Fruit fly (Drosophila melanogaster) whole organism, prepupa: ENCODE results near the gene CG8117.

Experiments used
- Blimp-1 ChIP-seq: fragments of 200-800 bp; sonication (Bioruptor generic); optimal IDR thresholded peaks from 3 replicates; lab custom pipeline; 2017; ENCODE audit warnings: missing biosample characterization, missing genetic modification characterization, mild to moderate bottlenecking, moderate library complexity, missing genetic modification reagents
- CG11762 ChIP-seq: fragments of 200-800 bp; sonication (Bioruptor generic); optimal IDR thresholded peaks from 3 replicates; lab custom pipeline; 2016; ENCODE audit warnings: missing biosample characterization, missing genetic modification characterization; ENCODE audit not compliant: insufficient read depth
- CG15336 ChIP-seq: fragments of 200-800 bp; sonication (Bioruptor generic); IDR thresholded peaks from 2 replicates; pipeline ENCODE4 v1.3.6; 2022; ENCODE audit warnings: missing biosample characterization, missing genetic modification characterization
- CG1621 ChIP-seq: fragments of 200-800 bp; sonication (Bioruptor generic); optimal IDR thresholded peaks from 3 replicates; lab custom pipeline; 2018; ENCODE audit warnings: missing biosample characterization, mild to moderate bottlenecking, missing genetic modification characterization
- CG16779 ChIP-seq: fragments of 200-800 bp; sonication (Bioruptor generic); optimal IDR thresholded peaks from 3 replicates; lab custom pipeline; 2017; ENCODE audit warnings: missing biosample characterization, mild to moderate bottlenecking, missing genetic modification characterization
- CG3032 ChIP-seq: fragments of 200-800 bp; optimal IDR thresholded peaks from 2 replicates; lab custom pipeline; 2019; ENCODE audit warnings: missing biosample characterization, mild to moderate bottlenecking, missing genetic modification characterization, moderate library complexity
- CG31627 ChIP-seq: fragments of 200-800 bp; sonication (Bioruptor generic); optimal IDR thresholded peaks from 3 replicates; lab custom pipeline; 2016; ENCODE audit warnings: missing biosample characterization, missing genetic modification characterization
- CG32006 ChIP-seq: fragments of 200-800 bp; sonication (Bioruptor generic); optimal IDR thresholded peaks from 3 replicates; lab custom pipeline; 2017; ENCODE audit warnings: missing biosample characterization, mild to moderate bottlenecking, missing genetic modification characterization
- CG34406 ChIP-seq: fragments of 200-800 bp; sonication (Bioruptor generic); optimal IDR thresholded peaks from 3 replicates; lab custom pipeline; 2016; ENCODE audit warnings: missing biosample characterization, missing genetic modification characterization
- CG3919 ChIP-seq: fragments of 200-800 bp; sonication (Bioruptor generic); optimal IDR thresholded peaks from 3 replicates; lab custom pipeline; 2016; ENCODE audit warnings: missing biosample characterization, missing genetic modification characterization
- CG6163 ChIP-seq: fragments of 200-800 bp; sonication (Bioruptor generic); IDR thresholded peaks from 3 replicates; pipeline ENCODE4 v1.3.6; 2022; ENCODE audit warnings: missing biosample characterization, missing genetic modification characterization
- CG6276 ChIP-seq: fragments of 200-800 bp; sonication (Bioruptor generic); optimal IDR thresholded peaks from 2 replicates; lab custom pipeline; 2017; ENCODE audit warnings: missing biosample characterization, mild to moderate bottlenecking, missing genetic modification characterization
- CG6792 ChIP-seq: fragments of 200-800 bp; sonication (Bioruptor generic); optimal IDR thresholded peaks from 3 replicates; lab custom pipeline; 2016; ENCODE audit warnings: missing biosample characterization, missing genetic modification characterization
- CG6808 ChIP-seq: fragments of 200-800 bp; sonication (Bioruptor generic); optimal IDR thresholded peaks from 3 replicates; lab custom pipeline; 2017; ENCODE audit warnings: missing biosample characterization, missing genetic modification characterization, mild to moderate bottlenecking, moderate library complexity, missing genetic modification reagents
- CG6854 ChIP-seq: fragments of 200-800 bp; sonication (Bioruptor generic); optimal IDR thresholded peaks from 2 replicates; lab custom pipeline; 2017; ENCODE audit warnings: missing biosample characterization, mild to moderate bottlenecking, missing genetic modification characterization
- CG7368 ChIP-seq: fragments of 200-800 bp; sonication (Bioruptor generic); optimal IDR thresholded peaks from 3 replicates; lab custom pipeline; 2016; ENCODE audit warnings: missing biosample characterization, missing genetic modification characterization
- CG8119 ChIP-seq: fragments of 200-800 bp; sonication (Bioruptor generic); IDR thresholded peaks from 3 replicates; pipeline ENCODE4 v1.3.6; 2022; ENCODE audit warnings: missing biosample characterization, missing genetic modification characterization
- CG8319 ChIP-seq: fragments of 200-800 bp; sonication (Bioruptor generic); optimal IDR thresholded peaks from 3 replicates; lab custom pipeline; 2016; ENCODE audit warnings: missing biosample characterization, missing genetic modification characterization
- Eip78C ChIP-seq: fragments of 200-800 bp; sonication (Bioruptor generic); peaks from one replicate; lab custom pipeline; 2016; ENCODE audit warnings: missing biosample characterization, missing genetic modification characterization
- Eip93F ChIP-seq: fragments of 200-800 bp; sonication (Bioruptor generic); optimal IDR thresholded peaks from 2 replicates; lab custom pipeline; 2016; ENCODE audit warnings: missing biosample characterization, mild to moderate bottlenecking, missing genetic modification characterization
- Ets21C ChIP-seq: fragments of 200-800 bp; sonication (Bioruptor generic); optimal IDR thresholded peaks from 3 replicates; lab custom pipeline; 2016; ENCODE audit warnings: missing biosample characterization, missing genetic modification characterization
- Gug ChIP-seq: fragments of 200-800 bp; sonication (Bioruptor generic); IDR thresholded peaks from 2 replicates; pipeline ENCODE4 v1.3.6; 2022; ENCODE audit warnings: missing biosample characterization, missing genetic modification characterization
- Hr39 ChIP-seq: fragments of 200-800 bp; sonication (Bioruptor generic); optimal IDR thresholded peaks from 2 replicates; lab custom pipeline; 2016; ENCODE audit warnings: missing biosample characterization, missing genetic modification characterization
- Hr4 ChIP-seq: fragments of 200-800 bp; sonication (Bioruptor generic); optimal IDR thresholded peaks from 3 replicates; lab custom pipeline; 2016; ENCODE audit warnings: missing biosample characterization, missing genetic modification characterization
- Lpt ChIP-seq: fragments of 200-800 bp; sonication (Bioruptor generic); optimal IDR thresholded peaks from 3 replicates; lab custom pipeline; 2016; ENCODE audit warnings: missing biosample characterization, missing genetic modification characterization
- Met ChIP-seq: fragments of 200-800 bp; sonication (Bioruptor generic); optimal IDR thresholded peaks from 3 replicates; lab custom pipeline; 2016; ENCODE audit warnings: missing biosample characterization, missing genetic modification characterization
- OdsH ChIP-seq: fragments of 200-800 bp; sonication (Bioruptor generic); optimal IDR thresholded peaks from 3 replicates; lab custom pipeline; 2016; ENCODE audit warnings: missing biosample characterization, missing genetic modification characterization
- Smox ChIP-seq: fragments of 200-800 bp; sonication (Bioruptor generic); optimal IDR thresholded peaks from 3 replicates; lab custom pipeline; 2016; ENCODE audit warnings: missing biosample characterization, missing genetic modification characterization
- Sox14 ChIP-seq: fragments of 200-800 bp; sonication (Bioruptor generic); optimal IDR thresholded peaks from 3 replicates; lab custom pipeline; 2016; ENCODE audit warnings: missing biosample characterization, missing genetic modification characterization
- achi ChIP-seq: fragments of 200-800 bp; sonication (Bioruptor generic); optimal IDR thresholded peaks from 3 replicates; lab custom pipeline; 2016; ENCODE audit warnings: missing biosample characterization, missing genetic modification characterization
- cyc ChIP-seq: fragments of 200-800 bp; sonication (Bioruptor generic); optimal IDR thresholded peaks from 3 replicates; lab custom pipeline; 2016; ENCODE audit warnings: missing biosample characterization, missing genetic modification characterization
- dac ChIP-seq: fragments of 200-800 bp; sonication (Bioruptor generic); optimal IDR thresholded peaks from 2 replicates; lab custom pipeline; 2017; ENCODE audit warnings: missing biosample characterization, mild to moderate bottlenecking, missing genetic modification characterization
- dsx ChIP-seq: fragments of 200-800 bp; optimal IDR thresholded peaks from 3 replicates; lab custom pipeline; 2019; ENCODE audit warnings: missing biosample characterization, mild to moderate bottlenecking, missing genetic modification characterization, moderate library complexity; ENCODE audit not compliant: poor library complexity, severe bottlenecking
- eg ChIP-seq: fragments of 200-800 bp; sonication (Bioruptor generic); IDR thresholded peaks from 3 replicates; pipeline ENCODE4 v1.3.6; 2022; ENCODE audit warnings: missing biosample characterization, missing genetic modification characterization
- esn ChIP-seq: fragments of 200-800 bp; sonication (Bioruptor generic); optimal IDR thresholded peaks from 2 replicates; lab custom pipeline; 2016; ENCODE audit warnings: missing biosample characterization, mild to moderate bottlenecking, missing genetic modification characterization, moderate library complexity
- fd59A ChIP-seq: fragments of 200-800 bp; sonication (Bioruptor generic); optimal IDR thresholded peaks from 2 replicates; lab custom pipeline; 2017; ENCODE audit warnings: missing biosample characterization, mild to moderate bottlenecking, missing genetic modification characterization, missing genetic modification reagents
- fd85E ChIP-seq: fragments of 200-800 bp; sonication (Bioruptor generic); optimal IDR thresholded peaks from 3 replicates; lab custom pipeline; 2016; ENCODE audit warnings: missing biosample characterization, missing genetic modification characterization
- fkh ChIP-seq: fragments of 200-800 bp; sonication (Bioruptor generic); optimal IDR thresholded peaks from 3 replicates; lab custom pipeline; 2017; ENCODE audit warnings: missing biosample characterization, mild to moderate bottlenecking, missing genetic modification characterization, moderate library complexity
- lz ChIP-seq: fragments of 200-800 bp; sonication (Bioruptor generic); optimal IDR thresholded peaks from 3 replicates; lab custom pipeline; 2016; ENCODE audit warnings: missing biosample characterization, missing genetic modification characterization
- net ChIP-seq: fragments of 200-800 bp; sonication (Bioruptor generic); optimal IDR thresholded peaks from 3 replicates; lab custom pipeline; 2016; ENCODE audit warnings: missing biosample characterization, missing genetic modification characterization
- spab ChIP-seq: fragments of 200-800 bp; sonication (Bioruptor generic); optimal IDR thresholded peaks from 2 replicates; lab custom pipeline; 2017; ENCODE audit warnings: missing biosample characterization, mild to moderate bottlenecking, missing genetic modification characterization, missing genetic modification reagents
- ss ChIP-seq, 2 experiments: fragments of 200-800 bp; sonication (Bioruptor generic); optimal IDR thresholded peaks; 2 replicates in 1 of 2; 3 replicates in 1 of 2; lab custom pipeline; 2017 to 2018; ENCODE audit warnings: mild to moderate bottlenecking in 2 of 2, missing biosample characterization in 2 of 2, missing genetic modification characterization in 2 of 2, moderate library complexity in 1 of 2
- svp ChIP-seq: fragments of 200-800 bp; sonication (Bioruptor generic); peaks from one replicate; lab custom pipeline; 2016; ENCODE audit warnings: missing biosample characterization, missing genetic modification characterization
- topi ChIP-seq: fragments of 200-800 bp; sonication (Bioruptor generic); optimal IDR thresholded peaks from 3 replicates; lab custom pipeline; 2016; ENCODE audit warnings: missing biosample characterization, missing genetic modification characterization
- vri ChIP-seq: fragments of 200-800 bp; sonication (Bioruptor generic); optimal IDR thresholded peaks from 3 replicates; lab custom pipeline; 2016; ENCODE audit warnings: missing biosample characterization, mild to moderate bottlenecking, missing genetic modification characterization

Gene CG8117

dm6 chrX:15643922-15644321, at the start of gene CG8117:
TSS of gene CG8117 (plus strand) at chrX:15644222.
- TF ChIP-seq CG16779 (tag; lab: Kevin White, UChicago) = no peak
- TF ChIP-seq CG6163 = no peak
- no peak for TF ChIP-seq Gug (GFP tag; lab: Robert Waterston, UW)
- TF ChIP-seq fkh = no peak
- TF ChIP-seq Smox (GFP tag; lab: Kevin White, UChicago) = no peak
- no peak for TF ChIP-seq Eip93F (GFP tag; lab: Kevin White, UChicago)
- TF ChIP-seq Ets21C = no peak
- no peak for TF ChIP-seq Blimp-1
- no peak for TF ChIP-seq Hr39 (GFP tag; lab: Kevin White, UChicago)
- no peak for TF ChIP-seq Hr4
- TF ChIP-seq CG11762 (GFP tag; lab: Kevin White, UChicago) = no peak
- no peak for TF ChIP-seq CG6276 (GFP tag; lab: Kevin White, UChicago)
- no peak for TF ChIP-seq fd59A (GFP tag; lab: Kevin White, UChicago)
- no peak for TF ChIP-seq CG6792
- TF ChIP-seq, all 60 proteins: peak for 0

dm6 chrX:15594230-15594857, 49.7 kb upstream of the CG8117 start:
- TF ChIP-seq ss (GFP tag; optimal IDR thresholded peaks at IDR 0.05; lab: Kevin White, UChicago) = peak in 1 of 2 experiments; percentile 6
- TF ChIP-seq CG6808 (GFP tag; lab: Kevin White, UChicago) = no peak
- TF ChIP-seq fd85E = no peak
- peak; percentile 19 for TF ChIP-seq lz (GFP tag; lab: Kevin White, UChicago)
- TF ChIP-seq Hr39 (GFP tag; lab: Kevin White, UChicago) = peak; percentile 55
- no peak for TF ChIP-seq spab
- no peak for TF ChIP-seq CG6792
- no peak for TF ChIP-seq Eip93F (GFP tag; lab: Kevin White, UChicago)
- TF ChIP-seq Sox14 (GFP tag; lab: Kevin White, UChicago) = no peak
- TF ChIP-seq cyc (GFP tag; lab: Kevin White, UChicago) = peak; percentile 41
- no peak for TF ChIP-seq CG8319
- peak; percentile 38 for TF ChIP-seq svp
- TF ChIP-seq CG3032 (tag; lab: Kevin White, UChicago) = no peak
- TF ChIP-seq CG6854 = no peak
- TF ChIP-seq CG34406 (GFP tag; lab: Kevin White, UChicago) = no peak
- TF ChIP-seq fkh = no peak
- TF ChIP-seq Hr4 = no peak
- TF ChIP-seq CG32006 (GFP tag; lab: Kevin White, UChicago) = no peak
- TF ChIP-seq CG7368 (GFP tag; lab: Kevin White, UChicago) = no peak
- TF ChIP-seq CG31627 = peak; percentile 49
- TF ChIP-seq Smox (GFP tag; lab: Kevin White, UChicago) = peak; percentile 13
- TF ChIP-seq esn (GFP tag; lab: Kevin White, UChicago) = no peak
- no peak for TF ChIP-seq CG1621 (tag; lab: Kevin White, UChicago)
- no peak; the same call in 1 of the 2 replicates for TF ChIP-seq CG15336 (GFP tag; lab: Robert Waterston, UW)
- TF ChIP-seq dsx (GFP tag; lab: Kevin White, UChicago) = no peak
- peak; percentile 53 for TF ChIP-seq Eip78C (GFP tag; lab: Kevin White, UChicago)
- 0 out of 3 replicates have a peak, but pooled peaks have one; percentile 12 for TF ChIP-seq CG6163
- TF ChIP-seq achi (GFP tag; lab: Kevin White, UChicago) = no peak
- TF ChIP-seq CG8119 (GFP tag; lab: Robert Waterston, UW) = no peak
- peak; percentile 19 for TF ChIP-seq Met (GFP tag; lab: Kevin White, UChicago)

dm6 chrX:15599697-15600096, 44.3 kb upstream of the CG8117 start:
- peak; percentile 61 for TF ChIP-seq CG8119 (GFP tag; lab: Robert Waterston, UW)
- no peak for TF ChIP-seq CG1621 (tag; lab: Kevin White, UChicago)
- peak; percentile 78 for TF ChIP-seq CG15336 (GFP tag; lab: Robert Waterston, UW)
- TF ChIP-seq CG11762 (GFP tag; lab: Kevin White, UChicago) = peak; percentile 6
- TF ChIP-seq eg (GFP tag; lab: Robert Waterston, UW) = peak; percentile 77
- peak; percentile 3 for TF ChIP-seq net (GFP tag; lab: Kevin White, UChicago)
- TF ChIP-seq CG32006 (GFP tag; lab: Kevin White, UChicago) = peak; percentile 56
- peak; percentile 36 for TF ChIP-seq OdsH (GFP tag; lab: Kevin White, UChicago)
- TF ChIP-seq fd59A (GFP tag; lab: Kevin White, UChicago) = no peak
- peak; percentile 65 for TF ChIP-seq svp
- TF ChIP-seq vri (GFP tag; lab: Kevin White, UChicago) = no peak
- peak; percentile 11 for TF ChIP-seq topi (GFP tag; lab: Kevin White, UChicago)
- peak; percentile 14 for TF ChIP-seq esn (GFP tag; lab: Kevin White, UChicago)
- TF ChIP-seq Met (GFP tag; lab: Kevin White, UChicago) = peak; percentile 24
- TF ChIP-seq CG34406 (GFP tag; lab: Kevin White, UChicago) = no peak
- TF ChIP-seq Blimp-1 = no peak
- TF ChIP-seq Sox14 (GFP tag; lab: Kevin White, UChicago) = no peak
- TF ChIP-seq Hr39 (GFP tag; lab: Kevin White, UChicago) = peak; percentile 35
- TF ChIP-seq Lpt (GFP tag; lab: Kevin White, UChicago) = peak; percentile 21
- TF ChIP-seq dac (GFP tag; lab: Kevin White, UChicago) = no peak
- peak; percentile 48; the same call in 2 of the 3 replicates for TF ChIP-seq CG6163
- peak; percentile 25 for TF ChIP-seq CG3919 (GFP tag; lab: Kevin White, UChicago)
- peak; percentile 29 for TF ChIP-seq lz (GFP tag; lab: Kevin White, UChicago)
- TF ChIP-seq Eip78C (GFP tag; lab: Kevin White, UChicago) = peak; percentile 79
- peak; percentile 59 for TF ChIP-seq CG6276 (GFP tag; lab: Kevin White, UChicago)
